Worm (Caenorhabditis elegans): ENCODE results near the gene ZC190.5.
"Not testable (repeated sequence)": the region's sequence is repeated elsewhere in the genome, so short reads cannot be mapped to it uniquely, and the experiment has no call there.

ZC190.5 gene

DNA sequence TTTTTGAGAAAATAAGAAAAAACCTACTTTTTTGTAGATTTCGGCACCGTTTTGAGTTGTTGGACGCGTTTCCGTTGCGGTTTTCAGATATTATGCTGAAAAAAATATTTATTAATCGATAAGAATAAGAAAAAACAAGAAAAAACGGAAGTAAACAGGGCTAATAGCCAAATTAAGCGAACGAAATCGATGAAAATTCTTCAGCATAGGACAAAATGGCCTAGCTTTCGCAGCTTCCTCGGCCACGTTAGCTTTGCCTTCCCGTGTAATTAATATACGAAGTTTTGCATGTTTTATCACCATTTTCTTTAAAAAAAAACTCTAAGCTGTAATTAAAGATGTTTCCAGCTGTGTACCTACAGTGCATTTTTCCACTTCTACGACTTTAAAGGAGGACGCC is 22.8 kb upstream of the ZC190.5 start, which contains the start of gene ZC190.10:
Gene ZC190.10 (minus strand): TSS at position 101 of the 400 bp plus-strand sequence.
- TF ChIP-seq ztf-1 (GFP tag; conservative IDR thresholded peaks at IDR 0.05); Y55F3AM.14 (GFP tag; optimal IDR thresholded peaks at IDR 0.05); zag-1 (tag; optimal IDR thresholded peaks at IDR 0.05): not testable (repeated sequence)

DNA sequence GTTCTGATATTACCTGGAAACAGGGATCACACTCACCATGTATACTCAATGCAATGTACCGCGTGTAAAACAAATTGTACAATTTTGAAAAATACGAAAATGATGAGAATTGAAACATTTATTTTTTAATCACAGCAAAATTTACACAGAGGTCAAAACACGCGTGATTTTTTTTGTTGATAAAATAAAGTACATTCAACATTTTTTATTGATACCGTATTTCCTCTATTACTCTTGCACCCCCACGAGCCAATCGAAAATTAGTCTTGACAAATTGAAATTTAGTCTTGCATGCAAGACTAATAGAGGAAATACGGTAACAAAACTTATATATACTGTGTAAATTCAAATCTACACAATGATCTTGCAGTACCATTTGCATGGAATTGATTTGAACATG is 14.3 kb upstream of the ZC190.5 start, which contains the start of gene ZC190.8:
Gene ZC190.8 (minus strand): TSS at position 101 of the 400 bp plus-strand sequence.
- no peak for TF ChIP-seq nhr-11 (tag; optimal IDR thresholded peaks at IDR 0.05)
- TF ChIP-seq snpc-4 (tag; optimal IDR thresholded peaks at IDR 0.05), result no peak
- TF ChIP-seq peb-1 (tag; optimal IDR thresholded peaks at IDR 0.05), result no peak
- TF ChIP-seq lin-11 (tag; optimal IDR thresholded peaks at IDR 0.05), result no peak
- TF ChIP-seq elt-3 (tag; optimal IDR thresholded peaks at IDR 0.05), result no peak
- no peak for TF ChIP-seq lin-39 (tag; optimal IDR thresholded peaks at IDR 0.05)
- no peak for TF ChIP-seq mbf-1 (tag; optimal IDR thresholded peaks at IDR 0.05)
- no peak for TF ChIP-seq lsy-2 (tag; optimal IDR thresholded peaks at IDR 0.05)
- no peak for TF ChIP-seq nhr-23 (tag; optimal IDR thresholded peaks at IDR 0.05)
- TF ChIP-seq C34F6.9 (tag; optimal IDR thresholded peaks at IDR 0.05), result no peak
- no peak for TF ChIP-seq sma-9 (GFP tag; optimal IDR thresholded peaks at IDR 0.05)
- no peak for TF ChIP-seq sma-9 (tag; optimal IDR thresholded peaks at IDR 0.05)
- no peak for TF ChIP-seq mab-5 (tag; optimal IDR thresholded peaks at IDR 0.05)
- no peak for TF ChIP-seq blmp-1 (tag; optimal IDR thresholded peaks at IDR 0.05; ENCODE audit: insufficient read depth)
- TF ChIP-seq lin-13 (GFP tag; optimal IDR thresholded peaks at IDR 0.05), result no peak
- no peak for TF ChIP-seq gmeb-1 (tag; optimal IDR thresholded peaks at IDR 0.05)
- TF ChIP-seq fos-1 (tag; optimal IDR thresholded peaks at IDR 0.05), result no peak
- no peak for TF ChIP-seq ZK546.5 (tag; optimal IDR thresholded peaks at IDR 0.05)
- no peak for TF ChIP-seq nhr-10 (tag; optimal IDR thresholded peaks at IDR 0.05)
- no peak for TF ChIP-seq nhr-6 (tag; optimal IDR thresholded peaks at IDR 0.05)

DNA sequence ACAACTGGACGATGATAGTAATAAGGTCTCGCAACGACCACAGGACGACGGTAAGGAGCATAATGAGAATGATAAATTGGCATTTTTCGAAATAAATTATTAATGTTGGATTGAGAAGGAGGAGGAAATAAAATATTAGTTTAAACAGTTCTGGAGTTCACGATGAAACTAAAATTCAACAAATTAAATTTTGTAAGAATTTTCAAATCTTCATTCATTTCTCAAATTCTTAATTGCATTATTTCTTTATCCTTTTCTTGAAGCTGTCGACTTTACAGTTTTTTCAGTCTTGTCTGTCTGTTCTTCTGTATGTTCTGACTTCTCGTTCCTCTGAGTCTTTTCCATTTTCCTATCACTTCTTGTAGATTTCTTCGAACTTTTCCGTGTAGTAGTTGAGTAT is 13.4 kb upstream of the ZC190.5 start, which contains the start of gene ZC190.7:
Gene ZC190.7 (minus strand): TSS at position 101 of the 400 bp plus-strand sequence.
- TF ChIP-seq mab-5 (tag; optimal IDR thresholded peaks at IDR 0.05), result no peak
- TF ChIP-seq mbf-1 (tag; optimal IDR thresholded peaks at IDR 0.05), result no peak
- no peak for TF ChIP-seq zag-1 (tag; optimal IDR thresholded peaks at IDR 0.05)
- no peak for TF ChIP-seq mdl-1 (tag; optimal IDR thresholded peaks at IDR 0.05)
- TF ChIP-seq ztf-1 (GFP tag; conservative IDR thresholded peaks at IDR 0.05), result no peak
- TF ChIP-seq skn-1 (tag; optimal IDR thresholded peaks at IDR 0.05), result no peak
- no peak for TF ChIP-seq ceh-82 (tag; optimal IDR thresholded peaks at IDR 0.05)
- no peak for TF ChIP-seq sem-4 (tag; optimal IDR thresholded peaks at IDR 0.05)

DNA sequence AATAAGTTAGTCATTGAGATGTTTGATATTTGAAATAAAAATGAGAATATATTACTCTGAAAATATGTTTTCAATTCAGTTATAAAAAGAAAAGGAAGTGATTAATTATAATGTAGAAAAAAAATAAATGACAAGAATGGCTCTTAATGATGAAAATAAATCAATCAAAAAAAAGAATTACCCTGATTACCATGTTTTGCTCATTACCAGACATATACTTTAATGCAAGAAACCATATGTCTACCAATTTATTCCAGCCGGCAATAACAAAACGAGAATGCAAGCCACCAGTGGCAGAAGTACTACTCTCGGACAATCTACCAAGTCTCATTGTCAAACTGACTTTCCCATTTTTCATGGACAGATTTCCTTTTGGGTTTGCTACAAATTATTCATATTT is 10.4 kb upstream of the ZC190.5 start:
- TF ChIP-seq mbf-1 (tag; optimal IDR thresholded peaks at IDR 0.05), result no peak
- TF ChIP-seq ceh-82 (tag; optimal IDR thresholded peaks at IDR 0.05), result no peak
- TF ChIP-seq ztf-4 (tag; optimal IDR thresholded peaks at IDR 0.05), result no peak
- TF ChIP-seq blmp-1 (tag; optimal IDR thresholded peaks at IDR 0.05; ENCODE audit: insufficient read depth), result no peak
- no peak for TF ChIP-seq ZK546.5 (tag; optimal IDR thresholded peaks at IDR 0.05)
- TF ChIP-seq nhr-129 (tag; optimal IDR thresholded peaks at IDR 0.05), result no peak
- TF ChIP-seq F13H6.1 (tag; optimal IDR thresholded peaks at IDR 0.05), result no peak
- TF ChIP-seq unc-55 (GFP tag; optimal IDR thresholded peaks at IDR 0.05), result no peak
- TF ChIP-seq nhr-23 (tag; optimal IDR thresholded peaks at IDR 0.05), result no peak
- no peak for TF ChIP-seq R02D3.7 (tag; optimal IDR thresholded peaks at IDR 0.05)
- no peak for TF ChIP-seq unc-39 (tag; optimal IDR thresholded peaks at IDR 0.05)
- no peak for TF ChIP-seq snpc-4 (tag; optimal IDR thresholded peaks at IDR 0.05)
- no peak for TF ChIP-seq mab-5 (tag; optimal IDR thresholded peaks at IDR 0.05)
- no peak for TF ChIP-seq alr-1 (tag; optimal IDR thresholded peaks at IDR 0.05)
- TF ChIP-seq nhr-11 (tag; optimal IDR thresholded peaks at IDR 0.05), result no peak

DNA sequence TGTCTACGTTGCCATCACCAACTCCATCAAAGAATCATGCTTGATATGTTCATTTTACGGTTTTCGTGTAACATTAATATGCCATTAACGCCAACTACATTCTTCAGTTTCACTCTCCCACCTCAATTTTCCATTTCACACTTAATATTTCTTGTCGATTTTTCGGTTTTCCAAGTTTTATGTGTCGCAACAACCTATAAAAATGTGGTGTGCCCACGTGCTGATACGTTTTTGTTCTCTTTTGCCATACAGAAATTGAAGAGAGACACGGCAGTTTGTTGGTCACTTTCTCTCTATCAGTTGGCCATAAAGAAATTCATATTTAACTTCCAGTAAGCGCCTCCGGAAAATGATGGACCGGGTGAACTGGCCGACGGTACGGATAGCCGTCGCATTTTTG is 9.3 kb upstream of the ZC190.5 start, which contains the start of gene cln-3.3:
Gene cln-3.3 (plus strand): TSS at position 334 of the 400 bp plus-strand sequence.
- TF ChIP-seq ama-1 (optimal IDR thresholded peaks at IDR 0.05) (no peak), lin-11 (tag; optimal IDR thresholded peaks at IDR 0.05) (no peak), unc-62 (GFP tag; optimal IDR thresholded peaks at IDR 0.05) (no peak), fos-1 (tag; optimal IDR thresholded peaks at IDR 0.05) (peak; percentile 15), lsy-2 (tag; optimal IDR thresholded peaks at IDR 0.05) (no peak)

Measured in whole organism, L2 larva.